Worm (Caenorhabditis elegans): ENCODE results near the gene K08F8.15.

The K08F8.15 gene

DNA sequence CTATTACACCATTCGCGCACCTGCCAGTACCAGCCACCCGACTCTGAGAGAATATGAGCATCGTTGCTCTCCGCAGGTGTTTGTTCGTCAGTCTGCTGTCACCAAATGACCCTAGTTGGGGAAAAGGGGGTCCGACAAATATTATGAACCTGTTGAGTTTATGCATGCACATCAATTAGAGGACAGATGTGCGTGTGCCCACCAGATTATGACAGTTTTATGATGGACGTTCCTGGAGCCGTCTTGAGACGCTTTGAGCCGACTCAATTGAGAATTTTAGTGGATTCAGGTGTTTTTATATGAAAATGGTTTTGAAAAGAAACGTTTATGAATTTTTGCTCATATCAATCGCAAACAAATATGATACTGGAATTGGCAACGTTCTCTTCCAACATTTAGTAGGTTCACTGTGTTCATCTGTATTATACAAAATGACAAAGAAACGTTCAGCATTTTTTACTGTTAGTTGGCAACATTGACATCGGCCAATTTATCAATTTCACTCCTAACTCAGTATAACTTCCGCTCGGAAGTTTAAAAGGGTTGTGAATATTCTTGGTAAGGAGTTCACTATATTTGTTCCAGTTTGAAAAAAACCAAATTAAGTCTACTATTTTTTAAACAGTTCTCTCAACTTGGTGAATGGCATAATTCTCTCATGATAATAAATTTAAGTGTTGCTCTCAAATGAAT is 19.2 kb upstream of the K08F8.15 start (continued):
- TF ChIP-seq nhr-76 (tag; optimal IDR thresholded peaks at IDR 0.05) (peak; percentile 4), pqm-1 (tag; optimal IDR thresholded peaks at IDR 0.05) (no peak), D1046.2 (GFP tag; IDR thresholded peaks at IDR 0.05) (peak; percentile 75), saeg-2 (GFP tag; IDR thresholded peaks at IDR 0.05) (no peak), ces-1 (GFP tag; optimal IDR thresholded peaks at IDR 0.05) (no peak), jun-1 (tag; optimal IDR thresholded peaks at IDR 0.05) (no peak), snpc-4 (tag; optimal IDR thresholded peaks at IDR 0.05) (no peak), spr-1 (tag; optimal IDR thresholded peaks at IDR 0.05) (peak; percentile 57), nhr-237 (tag; optimal IDR thresholded peaks at IDR 0.05) (no peak), dmd-6 (GFP tag; IDR thresholded peaks at IDR 0.05) (peak; percentile 52), egl-43 (GFP tag; IDR thresholded peaks at IDR 0.05) (0 out of 2 replicates have a peak, but pooled peaks have one; percentile 25), madf-5 (GFP tag; IDR thresholded peaks at IDR 0.05) (peak; percentile 8 to 61; a peak in 2 of 4 replicates), daf-12 (tag; optimal IDR thresholded peaks at IDR 0.05) (no peak), dve-1 (tag; optimal IDR thresholded peaks at IDR 0.05; ENCODE audit: insufficient read depth) (peak; percentile 75), duxl-1 (tag; optimal IDR thresholded peaks at IDR 0.05; ENCODE audit: poor library complexity) (peak; percentile 83), mdt-29 (GFP tag; IDR thresholded peaks at IDR 0.05) (peak; percentile 48; the same call in 1 of the 2 replicates), hif-1 (tag; optimal IDR thresholded peaks at IDR 0.05) (peak in 1 of 2 experiments; percentile 45), egl-27 (tag; optimal IDR thresholded peaks at IDR 0.05) (no peak), daf-16 (GFP tag; optimal IDR thresholded peaks at IDR 0.05) (peak in 1 of 2 experiments; percentile 11), daf-16 (tag; optimal IDR thresholded peaks at IDR 0.05) (peak; percentile 74), Y75B8A.6 (GFP tag; IDR thresholded peaks at IDR 0.05) (peak; percentile 66; the same call in 1 of the 2 replicates), ceh-20 (GFP tag; IDR thresholded peaks at IDR 0.05) (peak; percentile 78; the same call in 1 of the 2 replicates), ctbp-1 (GFP tag; IDR thresholded peaks at IDR 0.05) (no peak; the same call in none of the 2 replicates), zip-2 (tag; optimal IDR thresholded peaks at IDR 0.05) (no peak), zag-1 (tag; optimal IDR thresholded peaks at IDR 0.05) (no peak), attf-4 (tag; optimal IDR thresholded peaks at IDR 0.05) (no peak), dmd-9 (GFP tag; IDR thresholded peaks at IDR 0.05) (no peak; the same call in 1 of the 2 replicates), mdl-1 (tag; optimal IDR thresholded peaks at IDR 0.05) (peak in 1 of 2 experiments; percentile 6), rbr-2 (tag; optimal IDR thresholded peaks at IDR 0.05) (peak; percentile 14), lin-38 (GFP tag; IDR thresholded peaks at IDR 0.05) (peak; percentile 58; the same call in 1 of the 2 replicates), aly-2 (tag; optimal IDR thresholded peaks at IDR 0.05) (no peak), zip-11 (GFP tag; IDR thresholded peaks at IDR 0.05) (no peak), php-3 (GFP tag; IDR thresholded peaks at IDR 0.05) (no peak; the same call in none of the 2 replicates), nhr-10 (tag; optimal IDR thresholded peaks at IDR 0.05) (peak; percentile 65), ZK337.2 (GFP tag; IDR thresholded peaks at IDR 0.05) (no peak), fos-1 (tag; optimal IDR thresholded peaks at IDR 0.05) (peak; percentile 20), unc-39 (tag; optimal IDR thresholded peaks at IDR 0.05) (no peak), dpl-1 (GFP tag; optimal IDR thresholded peaks at IDR 0.05) (no peak), vab-7 (GFP tag; IDR thresholded peaks at IDR 0.05) (no peak), lin-39 (tag; optimal IDR thresholded peaks at IDR 0.05) (no peak), mxl-3 (GFP tag; optimal IDR thresholded peaks at IDR 0.05) (peak; percentile 14), F10B5.3 (tag; optimal IDR thresholded peaks at IDR 0.05) (no peak), F44E2.7 (GFP tag; IDR thresholded peaks at IDR 0.05) (peak; percentile 54; the same call in 1 of the 2 replicates), Y5F2A.4 (GFP tag; optimal IDR thresholded peaks at IDR 0.05) (peak; percentile 42), tag-97 (GFP tag; IDR thresholded peaks at IDR 0.05) (no peak), F26F4.8 (GFP tag; conservative IDR thresholded peaks at IDR 0.05) (no peak), tra-1 (GFP tag; IDR thresholded peaks at IDR 0.05) (peak; percentile 77; the same call in 1 of the 2 replicates), hlh-30 (tag; optimal IDR thresholded peaks at IDR 0.05; ENCODE audit: insufficient read depth) (peak; percentile 9), Y48G9A.11 (GFP tag; IDR thresholded peaks at IDR 0.05) (no peak), ceh-28 (tag; optimal IDR thresholded peaks at IDR 0.05) (no peak)

Measured in whole organism, L4 larva.